Worm (Caenorhabditis elegans) whole organism, L2 larva: ENCODE data around the gene Y47D3A.14.

ENCODE experiments used
- blmp-1 ChIP-seq: sonication (generic microtip); optimal IDR thresholded peaks from 2 replicates; lab custom pipeline; 2017; ENCODE audit warnings: missing genetic modification characterization, mild to moderate bottlenecking, missing compliant biosample characterization, antibody characterized with exemption, moderate library complexity; ENCODE audit not compliant: insufficient read depth
- egl-27 ChIP-seq: sonication (generic microtip); optimal IDR thresholded peaks from 3 replicates; lab custom pipeline; 2017; ENCODE audit warnings: missing biosample characterization, missing genetic modification reagents, missing genetic modification characterization
- nhr-6 ChIP-seq: fragments of 150-350 bp; optimal IDR thresholded peaks from 2 replicates; lab custom pipeline; 2014; ENCODE audit warnings: missing biosample characterization, missing genetic modification characterization
- unc-39 ChIP-seq: fragments of 150-350 bp; optimal IDR thresholded peaks from 2 replicates; lab custom pipeline; 2014; ENCODE audit warnings: missing biosample characterization, missing genetic modification characterization
- unc-62 ChIP-seq: fragments of 150-350 bp; optimal IDR thresholded peaks from 2 replicates; lab custom pipeline; 2014; ENCODE audit warnings: missing biosample characterization, missing genetic modification reagents, missing genetic modification characterization
- zag-1 ChIP-seq: fragments of 150-350 bp; optimal IDR thresholded peaks from 2 replicates; lab custom pipeline; 2014; ENCODE audit warnings: missing biosample characterization, missing genetic modification characterization

ce11 chrIII:11231408-11231807 lies 5.3 kb downstream of the Y47D3A.14 start:
- TF ChIP-seq blmp-1 (tag; lab: Kevin White, UChicago), result no peak
- TF ChIP-seq unc-62 (GFP tag; lab: Kevin White, UChicago), result no peak
- TF ChIP-seq zag-1 (tag; lab: Kevin White, UChicago), result no peak
- TF ChIP-seq unc-39, result no peak
- TF ChIP-seq nhr-6 (tag; lab: Kevin White, UChicago), result no peak
- TF ChIP-seq egl-27 (tag; lab: Kevin White, UChicago), result no peak
